Worm (Caenorhabditis elegans) whole organism, early embryonic: ENCODE measurements around the gene C14C6.8.

Experiments used
- B0310.2 ChIP-seq: sonication (generic microtip); optimal IDR thresholded peaks from 2 replicates; lab custom pipeline; 2016; ENCODE audit warnings: mild to moderate bottlenecking, missing genetic modification characterization, missing compliant biosample characterization
- F13C5.2 ChIP-seq: sonication (generic microtip); optimal IDR thresholded peaks from 2 replicates; lab custom pipeline; 2017; ENCODE audit warnings: mild to moderate bottlenecking, missing genetic modification characterization, inconsistent platforms, missing compliant biosample characterization
- aly-1 ChIP-seq: sonication (generic microtip); optimal IDR thresholded peaks from 2 replicates; lab custom pipeline; 2016; ENCODE audit warnings: missing genetic modification characterization, missing compliant biosample characterization
- ama-1 ChIP-seq: fragments of 150-350 bp; optimal IDR thresholded peaks from 2 replicates; lab custom pipeline; 2014
- ceh-13 ChIP-seq: fragments of 200-800 bp; sonication (Bioruptor generic); optimal IDR thresholded peaks from 2 replicates; lab custom pipeline; 2018; ENCODE audit warnings: mild to moderate bottlenecking, missing genetic modification characterization, missing compliant biosample characterization
- ceh-36 ChIP-seq: sonication (generic microtip); optimal IDR thresholded peaks from 2 replicates; lab custom pipeline; 2016; ENCODE audit warnings: missing genetic modification characterization, inconsistent platforms, missing compliant biosample characterization
- ets-7 ChIP-seq: sonication (generic microtip); optimal IDR thresholded peaks from 2 replicates; lab custom pipeline; 2016; ENCODE audit warnings: missing genotype, missing genetic modification characterization, missing compliant biosample characterization
- flt-1 ChIP-seq: fragments of 200-800 bp; sonication (Bioruptor generic); IDR thresholded peaks from 2 replicates; pipeline ENCODE4 v1.3.6; 2022; ENCODE audit warnings: missing genetic modification characterization, missing compliant biosample characterization
- hmbx-1 ChIP-seq: sonication (generic microtip); optimal IDR thresholded peaks from 2 replicates; lab custom pipeline; 2016; ENCODE audit warnings: mild to moderate bottlenecking, missing genetic modification characterization, missing compliant biosample characterization
- hmg-4 ChIP-seq: fragments of 200-800 bp; sonication (Bioruptor generic); optimal IDR thresholded peaks from 2 replicates; lab custom pipeline; 2018; ENCODE audit warnings: mild to moderate bottlenecking, missing genetic modification characterization, missing compliant biosample characterization
- hnd-1 ChIP-seq: sonication (generic microtip); optimal IDR thresholded peaks from 2 replicates; lab custom pipeline; 2016; ENCODE audit warnings: missing genetic modification characterization, missing compliant biosample characterization
- pes-1 ChIP-seq: fragments of 200-800 bp; sonication (Bioruptor generic); IDR thresholded peaks from 2 replicates; pipeline ENCODE4 v1.3.6; 2022; ENCODE audit warnings: missing genetic modification reagents, missing genetic modification characterization, missing compliant biosample characterization
- scrt-1 ChIP-seq: fragments of 200-800 bp; sonication (Bioruptor generic); IDR thresholded peaks from 2 replicates; pipeline ENCODE4 v1.3.6; 2022; ENCODE audit warnings: missing genetic modification characterization, missing compliant biosample characterization
- sea-1 ChIP-seq: fragments of 200-800 bp; sonication (Bioruptor generic); conservative IDR thresholded peaks from 2 replicates; pipeline ENCODE4 v1.3.6; 2022; ENCODE audit warnings: missing genetic modification characterization, missing compliant biosample characterization
- tbx-11 ChIP-seq: fragments of 200-800 bp; sonication (Bioruptor generic); IDR thresholded peaks from 2 replicates; pipeline ENCODE4 v1.3.6; 2022; ENCODE audit warnings: missing genetic modification characterization, missing compliant biosample characterization
- tbx-37 ChIP-seq: fragments of 200-800 bp; sonication (Bioruptor generic); conservative IDR thresholded peaks from 2 replicates; pipeline ENCODE4 v1.3.6; 2022; ENCODE audit warnings: missing genetic modification reagents, missing genetic modification characterization, missing compliant biosample characterization
- tra-4 ChIP-seq: sonication (generic microtip); optimal IDR thresholded peaks from 2 replicates; lab custom pipeline; 2017; ENCODE audit warnings: missing genetic modification characterization, missing compliant biosample characterization

C14C6.8 gene

ce11 chrV:527602-528001 lies 25.4 kb downstream of the C14C6.8 start, which contains the start of gene srw-108:
TSS of gene srw-108 (plus strand) at chrV:527902.
- no peak for TF ChIP-seq hmbx-1 (tag; lab: Kevin White, UChicago)
- TF ChIP-seq aly-1 (tag; lab: Kevin White, UChicago) = no peak
- TF ChIP-seq hnd-1 (tag; lab: Kevin White, UChicago) = no peak
- TF ChIP-seq ets-7 (tag; lab: Kevin White, UChicago) = no peak
- TF ChIP-seq tbx-37 (GFP tag; lab: Robert Waterston, UW) = no peak
- TF ChIP-seq scrt-1 (GFP tag; lab: Robert Waterston, UW) = no peak
- no peak for TF ChIP-seq B0310.2 (tag; lab: Kevin White, UChicago)
- TF ChIP-seq pes-1 (GFP tag; lab: Robert Waterston, UW) = no peak
- no peak for TF ChIP-seq tbx-11 (GFP tag; lab: Robert Waterston, UW)
- TF ChIP-seq ceh-36 (tag; lab: Kevin White, UChicago) = no peak
- no peak for TF ChIP-seq ama-1 (lab: Kevin White, UChicago)
- TF ChIP-seq tra-4 = no peak
- TF ChIP-seq hmg-4 (GFP tag; lab: Kevin White, UChicago) = no peak
- TF ChIP-seq sea-1 = no peak
- no peak for TF ChIP-seq ceh-13 (GFP tag; lab: Kevin White, UChicago)

ce11 chrV:525040-525439 lies 27.9 kb downstream of the C14C6.8 start, which contains the start of gene R11G11.16:
TSS of gene R11G11.16 (minus strand) at chrV:525140.
- TF ChIP-seq F13C5.2 (tag; lab: Kevin White, UChicago) = no peak
- TF ChIP-seq B0310.2 (tag; lab: Kevin White, UChicago) = no peak
- TF ChIP-seq sea-1 = no peak
- TF ChIP-seq aly-1 (tag; lab: Kevin White, UChicago) = no peak
- TF ChIP-seq ets-7 (tag; lab: Kevin White, UChicago) = no peak
- no peak for TF ChIP-seq hmg-4 (GFP tag; lab: Kevin White, UChicago)

ce11 chrV:524058-524457 lies 28.9 kb downstream of the C14C6.8 start, which contains the start of gene lipl-3:
TSS of gene lipl-3 (minus strand) at chrV:524218.
- no peak for TF ChIP-seq scrt-1 (GFP tag; lab: Robert Waterston, UW)
- TF ChIP-seq tbx-37 (GFP tag; lab: Robert Waterston, UW) = no peak

- TF ChIP-seq ama-1 (lab: Kevin White, UChicago) = no peak
- TF ChIP-seq scrt-1 (GFP tag; lab: Robert Waterston, UW) = no peak
- no peak for TF ChIP-seq aly-1 (tag; lab: Kevin White, UChicago)
- TF ChIP-seq flt-1 (GFP tag; lab: Robert Waterston, UW) = no peak
- no peak for TF ChIP-seq B0310.2 (tag; lab: Kevin White, UChicago)
- TF ChIP-seq ets-7 (tag; lab: Kevin White, UChicago) = no peak
- TF ChIP-seq hmg-4 (GFP tag; lab: Kevin White, UChicago) = no peak
- no peak for TF ChIP-seq tbx-11 (GFP tag; lab: Robert Waterston, UW)
- TF ChIP-seq tra-4 = no peak
- no peak for TF ChIP-seq tbx-37 (GFP tag; lab: Robert Waterston, UW)
- TF ChIP-seq hmbx-1 (tag; lab: Kevin White, UChicago) = no peak
- TF ChIP-seq hnd-1 (tag; lab: Kevin White, UChicago) = no peak
- TF ChIP-seq ceh-36 (tag; lab: Kevin White, UChicago) = no peak
- no peak for TF ChIP-seq ceh-13 (GFP tag; lab: Kevin White, UChicago)
- TF ChIP-seq F13C5.2 (tag; lab: Kevin White, UChicago) = no peak
- no peak for TF ChIP-seq sea-1
Observed at ce11 chrV:521517-521916, 31.4 kb downstream of the C14C6.8 start, which contains the start of gene srw-107. TSS of gene srw-107 (minus strand) at chrV:521617.

ce11 chrV:519445-519844 lies 33.5 kb downstream of the C14C6.8 start, which contains the start of gene nhr-210:
TSS of gene nhr-210 (minus strand) at chrV:519545.
- no peak for TF ChIP-seq hmbx-1 (tag; lab: Kevin White, UChicago)
- TF ChIP-seq tra-4 = no peak
- TF ChIP-seq tbx-11 (GFP tag; lab: Robert Waterston, UW) = no peak
- no peak for TF ChIP-seq flt-1 (GFP tag; lab: Robert Waterston, UW)
- TF ChIP-seq pes-1 (GFP tag; lab: Robert Waterston, UW) = no peak
- no peak for TF ChIP-seq B0310.2 (tag; lab: Kevin White, UChicago)
- no peak for TF ChIP-seq scrt-1 (GFP tag; lab: Robert Waterston, UW)
- no peak for TF ChIP-seq aly-1 (tag; lab: Kevin White, UChicago)

- no peak for TF ChIP-seq ceh-36 (tag; lab: Kevin White, UChicago)
- TF ChIP-seq tra-4 = no peak
- TF ChIP-seq aly-1 (tag; lab: Kevin White, UChicago) = no peak
Observed at ce11 chrV:512420-512819, 40.5 kb downstream of the C14C6.8 start, which contains the start of gene srh-37. TSS of gene srh-37 (minus strand) at chrV:512520.

ce11 chrV:505191-505590 lies 47.8 kb downstream of the C14C6.8 start, which contains the start of gene srlf-19:
TSS of gene srlf-19 (plus strand) at chrV:505491.
- no peak for TF ChIP-seq tra-4
- TF ChIP-seq sea-1 = no peak
- no peak for TF ChIP-seq scrt-1 (GFP tag; lab: Robert Waterston, UW)
- no peak for TF ChIP-seq hmbx-1 (tag; lab: Kevin White, UChicago)
- no peak for TF ChIP-seq tbx-37 (GFP tag; lab: Robert Waterston, UW)
- TF ChIP-seq ama-1 (lab: Kevin White, UChicago) = no peak

ce11 chrV:503728-504127 lies 49.2 kb downstream of the C14C6.8 start, which contains the start of gene srlf-35:
TSS of gene srlf-35 (plus strand) at chrV:504028.
- no peak for TF ChIP-seq ets-7 (tag; lab: Kevin White, UChicago)
- TF ChIP-seq pes-1 (GFP tag; lab: Robert Waterston, UW) = no peak
- no peak for TF ChIP-seq ceh-13 (GFP tag; lab: Kevin White, UChicago)
- TF ChIP-seq tra-4 = no peak
- TF ChIP-seq sea-1 = no peak
- no peak for TF ChIP-seq F13C5.2 (tag; lab: Kevin White, UChicago)
- no peak for TF ChIP-seq ama-1 (lab: Kevin White, UChicago)
